Worm (Caenorhabditis elegans): ENCODE measurements around the gene K08F4.12.

Gene K08F4.12

DNA sequence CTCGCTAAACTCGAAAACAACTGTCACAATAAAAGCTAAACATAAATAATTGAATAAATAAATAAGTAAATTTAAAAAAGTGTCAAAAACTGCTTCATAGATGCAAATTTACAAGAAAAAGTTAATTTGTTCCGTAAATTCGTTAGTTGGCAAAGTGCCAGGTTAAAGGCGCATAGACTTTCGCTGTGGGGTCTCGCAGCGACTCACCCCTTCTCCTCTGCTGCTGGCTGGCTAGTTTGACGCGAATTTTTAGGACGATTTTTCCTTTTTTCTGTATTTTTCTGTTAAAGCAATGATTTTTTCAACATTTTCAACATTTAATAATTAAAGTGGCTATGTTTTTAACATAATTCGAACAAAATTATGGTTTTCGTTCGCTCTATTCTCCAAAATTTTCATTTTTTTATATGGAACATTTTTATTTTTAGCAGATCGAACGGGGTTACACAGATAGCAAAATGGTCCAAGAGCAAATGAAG is 38.4 kb downstream of the K08F4.12 start, which contains the start of gene rack-1 (continued):
- TF ChIP-seq unc-62 (GFP tag; optimal IDR thresholded peaks at IDR 0.05): no peak
- TF ChIP-seq ceh-79 (tag; optimal IDR thresholded peaks at IDR 0.05): no peak
- TF ChIP-seq die-1 (tag; optimal IDR thresholded peaks at IDR 0.05): no peak
- no peak for TF ChIP-seq dpff-1 (tag; optimal IDR thresholded peaks at IDR 0.05)
- no peak for TF ChIP-seq ets-4 (GFP tag; optimal IDR thresholded peaks at IDR 0.05)
- TF ChIP-seq bed-1 (GFP tag; IDR thresholded peaks at IDR 0.05): no peak
- TF ChIP-seq D2030.7 (GFP tag; IDR thresholded peaks at IDR 0.05): no peak
- peak; percentile 91 for TF ChIP-seq F33H1.4 (GFP tag; IDR thresholded peaks at IDR 0.05)
- no peak for TF ChIP-seq lsy-27 (tag; optimal IDR thresholded peaks at IDR 0.05; ENCODE audit: borderline replicate concordance, insufficient read depth)
- no peak for TF ChIP-seq let-526 (GFP tag; IDR thresholded peaks at IDR 0.05)
- TF ChIP-seq somi-1 (GFP tag; optimal IDR thresholded peaks at IDR 0.05): no peak
- no peak for TF ChIP-seq ceh-100 (GFP tag; IDR thresholded peaks at IDR 0.05)
- peak; percentile 14 for TF ChIP-seq nhr-80 (tag; optimal IDR thresholded peaks at IDR 0.05)
- TF ChIP-seq repo-1 (tag; optimal IDR thresholded peaks at IDR 0.05): no peak
- no peak for TF ChIP-seq dpl-1 (GFP tag; optimal IDR thresholded peaks at IDR 0.05)
- TF ChIP-seq unc-130 (GFP tag; optimal IDR thresholded peaks at IDR 0.05): no peak
- peak; percentile 15 for TF ChIP-seq lsl-1 (GFP tag; optimal IDR thresholded peaks at IDR 0.05)
- TF ChIP-seq snpc-1.1 (tag; optimal IDR thresholded peaks at IDR 0.05; ENCODE audit: insufficient read depth): no peak
- peak; percentile 9; the same call in 1 of the 2 replicates for TF ChIP-seq pbrm-1 (GFP tag; IDR thresholded peaks at IDR 0.05)
- TF ChIP-seq dox-1 (GFP tag; IDR thresholded peaks at IDR 0.05): no peak
- no peak for TF ChIP-seq ceh-58 (GFP tag; IDR thresholded peaks at IDR 0.05)
- no peak for TF ChIP-seq ceh-91 (GFP tag; IDR thresholded peaks at IDR 0.05)
- no peak for TF ChIP-seq athp-1 (tag; optimal IDR thresholded peaks at IDR 0.05)
- no peak for TF ChIP-seq lin-35 (GFP tag; optimal IDR thresholded peaks at IDR 0.05)
- TF ChIP-seq T07F8.4 (tag; optimal IDR thresholded peaks at IDR 0.05): no peak
- TF ChIP-seq hsf-1 (GFP tag; IDR thresholded peaks at IDR 0.05): no peak
- TF ChIP-seq egl-44 (GFP tag; IDR thresholded peaks at IDR 0.05): no peak
- no peak for TF ChIP-seq madf-8 (GFP tag; conservative IDR thresholded peaks at IDR 0.05)
- peak; percentile 1 for TF ChIP-seq F49E8.2 (tag; optimal IDR thresholded peaks at IDR 0.05; ENCODE audit: insufficient read depth)
- peak; percentile 33; the same call in 1 of the 2 replicates for TF ChIP-seq hmg-1.2 (GFP tag; IDR thresholded peaks at IDR 0.05)
- no peak for TF ChIP-seq ceh-27 (GFP tag; optimal IDR thresholded peaks at IDR 0.05)
- TF ChIP-seq ztf-28 (GFP tag; IDR thresholded peaks at IDR 0.05): no peak
- no peak for TF ChIP-seq K12H6.12 (tag; optimal IDR thresholded peaks at IDR 0.05)
- TF ChIP-seq lin-26 (GFP tag; IDR thresholded peaks at IDR 0.05): no peak

DNA sequence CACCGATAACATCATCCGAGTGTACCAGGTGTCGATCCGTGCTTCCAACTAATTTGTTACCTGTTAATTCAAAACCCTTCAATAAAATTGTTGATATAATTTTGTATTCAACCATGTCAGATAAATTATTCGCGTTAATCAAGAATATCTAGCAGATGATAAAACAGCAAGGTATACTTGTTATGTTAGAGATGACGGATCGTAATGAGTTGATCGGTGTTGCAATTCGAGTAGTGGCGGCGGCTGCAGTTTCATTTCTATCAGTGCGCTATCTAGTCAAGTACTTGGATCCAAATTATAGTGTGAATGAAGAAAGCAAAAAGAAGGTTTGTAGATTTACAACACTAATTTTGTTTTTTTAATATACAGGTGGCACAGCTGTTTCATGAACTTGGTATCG is 39.9 kb downstream of the K08F4.12 start, which contains the start of gene mspn-1:
TSS of gene mspn-1 (plus strand) at position 190 of the 400 bp plus-strand sequence.
- no peak for TF ChIP-seq madf-8 (GFP tag; conservative IDR thresholded peaks at IDR 0.05)
- no peak for TF ChIP-seq ceh-40 (GFP tag; IDR thresholded peaks at IDR 0.05)
- peak; percentile 74; the same call in 1 of the 2 replicates for TF ChIP-seq Y53G8AR.9 (GFP tag; conservative IDR thresholded peaks at IDR 0.05)
- TF ChIP-seq lsl-1 (GFP tag; optimal IDR thresholded peaks at IDR 0.05): peak; percentile 16
- no peak for TF ChIP-seq nhr-120 (GFP tag; IDR thresholded peaks at IDR 0.05)
- peak; percentile 52; the same call in 1 of the 2 replicates for TF ChIP-seq C17E4.6 (GFP tag; IDR thresholded peaks at IDR 0.05)
- no peak for TF ChIP-seq pbrm-1 (GFP tag; IDR thresholded peaks at IDR 0.05)
- TF ChIP-seq ama-1 (optimal IDR thresholded peaks at IDR 0.05): no peak
- TF ChIP-seq ama-1 (GFP tag; optimal IDR thresholded peaks at IDR 0.05): peak in 1 of 2 experiments; percentile 37
- TF ChIP-seq madf-6 (GFP tag; IDR thresholded peaks at IDR 0.05): peak; percentile 54; the same call in 1 of the 2 replicates
- TF ChIP-seq F33H1.4 (GFP tag; IDR thresholded peaks at IDR 0.05): peak; percentile 36
- no peak for TF ChIP-seq Y67H2A.10 (GFP tag; conservative IDR thresholded peaks at IDR 0.05)
- no peak for TF ChIP-seq mcd-1 (GFP tag; IDR thresholded peaks at IDR 0.05)
- TF ChIP-seq Y56A3A.18 (GFP tag; IDR thresholded peaks at IDR 0.05): no peak; the same call in 1 of the 2 replicates
- no peak for TF ChIP-seq lin-40 (tag; optimal IDR thresholded peaks at IDR 0.05)
- no peak for TF ChIP-seq ztf-3 (GFP tag; optimal IDR thresholded peaks at IDR 0.05)
- TF ChIP-seq aptf-3 (GFP tag; IDR thresholded peaks at IDR 0.05): no peak
- no peak for TF ChIP-seq K12H6.12 (tag; optimal IDR thresholded peaks at IDR 0.05)
- TF ChIP-seq nfya-2 (GFP tag; IDR thresholded peaks at IDR 0.05): no peak
- no peak for TF ChIP-seq ztf-22 (GFP tag; optimal IDR thresholded peaks at IDR 0.05)
